Worm (Caenorhabditis elegans) whole organism, early embryonic: ENCODE data around the gene rips-1.

Experiments
- F13C5.2 ChIP-seq: sonication (generic microtip); optimal IDR thresholded peaks from 2 replicates; lab custom pipeline; 2017; ENCODE audit warnings: mild to moderate bottlenecking, missing genetic modification characterization, inconsistent platforms, missing compliant biosample characterization
- aly-1 ChIP-seq: sonication (generic microtip); optimal IDR thresholded peaks from 2 replicates; lab custom pipeline; 2016; ENCODE audit warnings: missing genetic modification characterization, missing compliant biosample characterization
- ama-1 ChIP-seq: fragments of 150-350 bp; optimal IDR thresholded peaks from 2 replicates; lab custom pipeline; 2014
- ceh-36 ChIP-seq: sonication (generic microtip); optimal IDR thresholded peaks from 2 replicates; lab custom pipeline; 2016; ENCODE audit warnings: missing genetic modification characterization, inconsistent platforms, missing compliant biosample characterization
- flt-1 ChIP-seq: fragments of 200-800 bp; sonication (Bioruptor generic); IDR thresholded peaks from 2 replicates; pipeline ENCODE4 v1.3.6; 2022; ENCODE audit warnings: missing genetic modification characterization, missing compliant biosample characterization
- hmg-4 ChIP-seq: fragments of 200-800 bp; sonication (Bioruptor generic); optimal IDR thresholded peaks from 2 replicates; lab custom pipeline; 2018; ENCODE audit warnings: mild to moderate bottlenecking, missing genetic modification characterization, missing compliant biosample characterization
- hnd-1 ChIP-seq: sonication (generic microtip); optimal IDR thresholded peaks from 2 replicates; lab custom pipeline; 2016; ENCODE audit warnings: missing genetic modification characterization, missing compliant biosample characterization
- pes-1 ChIP-seq: fragments of 200-800 bp; sonication (Bioruptor generic); IDR thresholded peaks from 2 replicates; pipeline ENCODE4 v1.3.6; 2022; ENCODE audit warnings: missing genetic modification reagents, missing genetic modification characterization, missing compliant biosample characterization
- scrt-1 ChIP-seq: fragments of 200-800 bp; sonication (Bioruptor generic); IDR thresholded peaks from 2 replicates; pipeline ENCODE4 v1.3.6; 2022; ENCODE audit warnings: missing genetic modification characterization, missing compliant biosample characterization
- sea-1 ChIP-seq: fragments of 200-800 bp; sonication (Bioruptor generic); conservative IDR thresholded peaks from 2 replicates; pipeline ENCODE4 v1.3.6; 2022; ENCODE audit warnings: missing genetic modification characterization, missing compliant biosample characterization
- tbx-11 ChIP-seq: fragments of 200-800 bp; sonication (Bioruptor generic); IDR thresholded peaks from 2 replicates; pipeline ENCODE4 v1.3.6; 2022; ENCODE audit warnings: missing genetic modification characterization, missing compliant biosample characterization
- tbx-37 ChIP-seq: fragments of 200-800 bp; sonication (Bioruptor generic); conservative IDR thresholded peaks from 2 replicates; pipeline ENCODE4 v1.3.6; 2022; ENCODE audit warnings: missing genetic modification reagents, missing genetic modification characterization, missing compliant biosample characterization

DNA sequence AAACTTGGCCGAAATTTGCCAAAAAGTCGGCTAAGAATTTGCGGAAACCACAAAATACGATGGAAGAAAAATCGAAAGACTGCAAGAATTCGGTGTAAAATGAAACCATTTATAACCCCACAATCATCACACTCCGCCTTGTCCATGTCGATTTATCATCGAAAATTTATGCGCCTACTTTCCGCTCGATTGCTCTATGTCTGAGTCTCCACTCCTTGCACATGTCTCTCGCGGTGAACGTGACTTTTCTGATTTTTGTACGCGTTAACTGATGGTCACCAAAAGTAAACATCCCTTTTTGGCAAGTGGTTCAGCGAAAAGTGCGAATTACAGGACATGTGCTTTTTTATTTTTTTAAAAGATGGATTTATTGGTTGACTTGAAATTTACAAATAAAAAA, 5.1 kb downstream of the rips-1 start:
- TF ChIP-seq tbx-11 (GFP tag; lab: Robert Waterston, UW) (no peak), hmg-4 (GFP tag; lab: Kevin White, UChicago) (no peak), hnd-1 (no peak), ama-1 (lab: Kevin White, UChicago) (no peak), aly-1 (tag; lab: Kevin White, UChicago) (no peak), F13C5.2 (tag; lab: Kevin White, UChicago) (no peak), scrt-1 (GFP tag; lab: Robert Waterston, UW) (no peak), sea-1 (GFP tag; lab: Robert Waterston, UW) (no peak), flt-1 (no peak), ceh-36 (tag; lab: Kevin White, UChicago) (no peak), tbx-37 (GFP tag; lab: Robert Waterston, UW) (no peak), pes-1 (GFP tag; lab: Robert Waterston, UW) (no peak)
